Worm (Caenorhabditis elegans) whole organism, L3 larva: ENCODE measurements around the gene Y37A1A.3.

Experiments
- daf-12 ChIP-seq: fragments of 150-350 bp; optimal IDR thresholded peaks from 2 replicates; lab custom pipeline; 2014; ENCODE audit warnings: missing biosample characterization, missing genetic modification reagents, missing genetic modification characterization
- mdl-1 ChIP-seq: fragments of 150-350 bp; optimal IDR thresholded peaks from 2 replicates; lab custom pipeline; 2014; ENCODE audit warnings: missing biosample characterization, missing genetic modification characterization
- sea-2 ChIP-seq: fragments of 150-350 bp; sonication (generic microtip); optimal IDR thresholded peaks from 4 replicates; lab custom pipeline; 2014; ENCODE audit warnings: missing biosample characterization, missing genetic modification reagents, missing genetic modification characterization
- skn-1 ChIP-seq: fragments of 150-350 bp; optimal IDR thresholded peaks from 2 replicates; lab custom pipeline; 2014; ENCODE audit warnings: missing biosample characterization, missing genetic modification characterization
- tbx-2 ChIP-seq: sonication (generic microtip); optimal IDR thresholded peaks from 2 replicates; lab custom pipeline; 2016; ENCODE audit warnings: mild to moderate bottlenecking, missing genetic modification characterization, missing compliant biosample characterization

ce11 chrIV:13878738-13879137 is 23.9 kb downstream of the Y37A1A.3 start:
- TF ChIP-seq sea-2 (GFP tag; lab: Kevin White, UChicago) (no peak), daf-12 (tag; lab: Kevin White, UChicago) (no peak), skn-1 (tag; lab: Kevin White, UChicago) (no peak), mdl-1 (no peak), tbx-2 (tag; lab: Kevin White, UChicago) (no peak)
